Worm (Caenorhabditis elegans) whole organism, midembryonic: ENCODE measurements around the gene pho-6.

Experiments
- klf-2 ChIP-seq: fragments of 200-800 bp; sonication (Bioruptor generic); conservative IDR thresholded peaks from 2 replicates; pipeline ENCODE4 v1.3.6; 2022; ENCODE audit warnings: missing genetic modification reagents, missing genetic modification characterization, missing compliant biosample characterization
- tab-1 ChIP-seq: fragments of 200-800 bp; sonication (Bioruptor generic); IDR thresholded peaks from 2 replicates; pipeline ENCODE4 v1.3.6; 2022; ENCODE audit warnings: missing genetic modification characterization, missing compliant biosample characterization
- ztf-29 ChIP-seq: fragments of 200-800 bp; sonication (Bioruptor generic); IDR thresholded peaks from 2 replicates; pipeline ENCODE4 v1.3.6; 2022; ENCODE audit warnings: missing genetic modification reagents, missing genetic modification characterization, missing compliant biosample characterization

DNA sequence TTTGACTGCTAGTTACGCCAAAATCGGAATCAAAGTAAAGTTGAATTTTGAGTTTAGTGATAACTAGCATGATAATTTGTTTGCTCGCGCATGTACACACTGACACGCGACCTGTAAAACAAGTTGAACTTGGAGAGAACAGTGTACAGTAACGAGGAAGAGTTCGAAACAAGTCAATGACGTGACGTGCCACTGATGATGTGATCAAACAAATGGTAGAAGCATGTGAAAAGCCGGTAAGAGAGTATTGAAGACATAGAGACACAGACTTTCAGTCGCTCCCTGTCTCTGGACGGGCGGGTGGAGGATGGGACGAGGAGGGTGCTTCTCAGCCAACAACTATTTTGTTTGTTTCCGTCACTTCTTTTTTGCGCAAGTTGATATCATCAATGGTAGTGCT is 8.9 kb upstream of the pho-6 start:
- TF ChIP-seq tab-1 (GFP tag; lab: Robert Waterston, UW) = no peak
- no peak for TF ChIP-seq ztf-29 (GFP tag; lab: Robert Waterston, UW)
- no peak for TF ChIP-seq klf-2 (GFP tag; lab: Robert Waterston, UW)
